Fruit fly (Drosophila melanogaster) S2 (cell line): ENCODE measurements around the gene CG4691.

ENCODE experiments used
- CG8478 ChIP-seq: fragments of >200 bp; optimal IDR thresholded peaks from 2 replicates; lab custom pipeline; 2018
- CTCF ChIP-seq, 2 experiments: fragments of >200 bp; optimal IDR thresholded peaks; 2 replicates each; lab custom pipeline; 2018

- TF ChIP-seq CG8478 (lab: Kevin White, UChicago), result no peak
- no peak for TF ChIP-seq CTCF (optimal IDR thresholded peaks at IDR 0.05; lab: Kevin White, UChicago)
Observed at dm6 chr2L:14744121-14744520, 16.4 kb upstream of the CG4691 start, which contains the start of gene CG42681.
